Fruit fly (Drosophila melanogaster): ENCODE results near the gene Ndf.
A peak's percentile ranks its signal among the peaks of the same experiment; 100 is the strongest.

The Ndf gene

DNA sequence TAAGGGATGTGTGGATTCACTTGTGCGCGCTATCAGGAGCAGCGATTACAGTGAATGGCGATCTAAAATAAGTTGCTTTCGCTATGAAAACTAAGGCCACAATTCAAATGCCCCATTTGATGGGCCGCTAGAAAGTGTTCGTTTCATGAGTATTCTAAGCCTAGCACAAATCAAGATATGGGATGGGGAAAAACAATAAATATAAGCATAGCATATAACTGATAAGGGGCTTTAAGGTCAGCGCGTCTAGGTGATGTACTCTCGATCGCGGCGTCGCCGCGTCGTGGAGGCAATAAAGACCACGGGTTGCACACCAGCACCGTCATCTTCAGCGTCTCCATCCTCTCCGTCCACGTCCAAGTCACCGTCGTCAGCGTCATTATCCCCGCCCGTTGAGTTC, 42.9 kb upstream of the Ndf start:
- peak; percentile 6 for TF ChIP-seq sug (tag; optimal IDR thresholded peaks at IDR 0.05)
- TF ChIP-seq CG34376 (GFP tag; optimal IDR thresholded peaks at IDR 0.05), result peak; percentile 19
- no peak for TF ChIP-seq Dll (GFP tag; IDR thresholded peaks at IDR 0.05; ENCODE audit: partially characterized antibody)

DNA sequence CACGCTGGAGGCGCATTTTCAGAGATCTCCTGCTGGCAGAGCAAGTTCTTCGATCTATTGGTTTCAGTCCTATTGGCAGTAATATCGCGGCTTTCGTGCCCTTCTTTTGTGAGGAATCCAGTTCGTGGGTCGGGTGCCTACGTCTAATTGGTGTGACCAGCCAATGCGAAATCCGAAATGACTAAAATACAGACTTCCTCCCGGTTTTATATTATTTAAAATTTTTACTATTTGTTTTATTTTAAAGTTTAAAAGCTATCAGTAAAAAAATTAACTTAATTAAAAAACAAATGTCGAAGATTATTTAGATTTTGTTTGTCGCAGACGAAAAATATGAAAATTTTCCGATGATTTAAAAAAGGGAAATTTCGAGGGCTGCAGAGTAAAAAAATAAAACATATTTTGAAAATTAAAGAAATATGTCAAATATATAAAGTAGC, 40.0 kb upstream of the Ndf start, which contains the start of gene CG5850:
Gene CG5850, minus strand, starts transcription at position 347 of the 440 bp plus-strand sequence.
- TF ChIP-seq CG9932 (GFP tag; IDR thresholded peaks at IDR 0.05), result no peak
- peak; percentile 53 for TF ChIP-seq gem (tag; optimal IDR thresholded peaks at IDR 0.05)
- peak; percentile 14 for TF ChIP-seq dmrt99B (tag; optimal IDR thresholded peaks at IDR 0.05)
- peak; percentile 32 for TF ChIP-seq CG15514 (GFP tag; optimal IDR thresholded peaks at IDR 0.05)
- TF ChIP-seq CG34224 (GFP tag; IDR thresholded peaks at IDR 0.05; ENCODE audit: partially characterized antibody), result 0 out of 3 replicates have a peak, but pooled peaks have one; percentile 25
- TF ChIP-seq CG17829 (tag; optimal IDR thresholded peaks at IDR 0.05), result peak; percentile 33
- no peak for TF ChIP-seq Lhr (GFP tag; optimal IDR thresholded peaks at IDR 0.05)
- peak; percentile 43 for TF ChIP-seq Deaf1 (tag; optimal IDR thresholded peaks at IDR 0.05)
- TF ChIP-seq sens (GFP tag), result peak; percentile 25
- peak; percentile 45 for TF ChIP-seq PHDP (tag; optimal IDR thresholded peaks at IDR 0.05)
- no peak for TF ChIP-seq CG1529 (GFP tag; optimal IDR thresholded peaks at IDR 0.05)
- TF ChIP-seq nau (GFP tag; optimal IDR thresholded peaks at IDR 0.05), result no peak
- peak; percentile 34 for TF ChIP-seq stwl (tag; optimal IDR thresholded peaks at IDR 0.05)
- no peak for TF ChIP-seq Hand (GFP tag; optimal IDR thresholded peaks at IDR 0.05)
- TF ChIP-seq CG9437 (GFP tag; optimal IDR thresholded peaks at IDR 0.05), result peak; percentile 30
- no peak for TF ChIP-seq CG34376 (GFP tag; optimal IDR thresholded peaks at IDR 0.05)
- no peak for TF ChIP-seq knrl (GFP tag; IDR thresholded peaks at IDR 0.05; ENCODE audit: partially characterized antibody)
- no peak for TF ChIP-seq mam (GFP tag; optimal IDR thresholded peaks at IDR 0.05)
- no peak for TF ChIP-seq CG14441 (GFP tag; IDR thresholded peaks at IDR 0.05)
- peak; percentile 17 for TF ChIP-seq zen (tag; optimal IDR thresholded peaks at IDR 0.05)
- peak; percentile 54 for TF ChIP-seq Sox100B (GFP tag; optimal IDR thresholded peaks at IDR 0.05)
- peak; percentile 41 for TF ChIP-seq CG13296 (GFP tag; optimal IDR thresholded peaks at IDR 0.05)
- peak; percentile 18 for TF ChIP-seq BEAF-32 (GFP tag; optimal IDR thresholded peaks at IDR 0.05)
- no peak for TF ChIP-seq vnd (GFP tag; IDR thresholded peaks at IDR 0.05; ENCODE audit: partially characterized antibody)
- peak; percentile 21 for TF ChIP-seq Blimp-1 (GFP tag; optimal IDR thresholded peaks at IDR 0.05)
- TF ChIP-seq gfzf (GFP tag; optimal IDR thresholded peaks at IDR 0.05), result peak; percentile 58
- 0 out of 2 replicates have a peak, but pooled peaks have one; percentile 33 for TF ChIP-seq sna (GFP tag; IDR thresholded peaks at IDR 0.05; ENCODE audit: partially characterized antibody)
- TF ChIP-seq CG8944 (GFP tag; optimal IDR thresholded peaks at IDR 0.05), result no peak
- TF ChIP-seq CG8388 (GFP tag; optimal IDR thresholded peaks at IDR 0.05), result peak; percentile 4
- TF ChIP-seq pum (GFP tag; optimal IDR thresholded peaks at IDR 0.05), result no peak
- peak; percentile 31 for TF ChIP-seq CG8924 (tag; optimal IDR thresholded peaks at IDR 0.05)
- TF ChIP-seq sd (tag; optimal IDR thresholded peaks at IDR 0.05), result peak; percentile 15
- TF ChIP-seq Nf-YB (GFP tag; optimal IDR thresholded peaks at IDR 0.05), result peak; percentile 3
- peak; percentile 25 for TF ChIP-seq lbe (GFP tag; optimal IDR thresholded peaks at IDR 0.05)
- peak; percentile 85 for TF ChIP-seq CG7928 (GFP tag; optimal IDR thresholded peaks at IDR 0.05)
- TF ChIP-seq gsb-n (tag; optimal IDR thresholded peaks at IDR 0.05), result no peak
- TF ChIP-seq hkb (optimal IDR thresholded peaks at IDR 0.05), result no peak
- TF ChIP-seq hkb (GFP tag; IDR thresholded peaks at IDR 0.05), result peak; percentile 24; the same call in 1 of the 2 replicates
- TF ChIP-seq Elba2 (GFP tag; optimal IDR thresholded peaks at IDR 0.05), result peak; percentile 94
- peak; percentile 7 for TF ChIP-seq Nf-YC (tag; optimal IDR thresholded peaks at IDR 0.05)
- TF ChIP-seq CG4424 (GFP tag; optimal IDR thresholded peaks at IDR 0.05), result peak; percentile 20
- peak; percentile 15 for TF ChIP-seq CG10147 (GFP tag; optimal IDR thresholded peaks at IDR 0.05)
- TF ChIP-seq nerfin-1 (tag; optimal IDR thresholded peaks at IDR 0.05), result peak; percentile 11
- TF ChIP-seq CoRest (tag; optimal IDR thresholded peaks at IDR 0.05), result peak; percentile 52
- TF ChIP-seq CG15073 (GFP tag; optimal IDR thresholded peaks at IDR 0.05), result no peak
